Worm (Caenorhabditis elegans) whole organism, L2 larva: ENCODE measurements around the gene laat-1.

ENCODE experiments used
- F13H6.1 ChIP-seq: sonication (generic microtip); optimal IDR thresholded peaks from 2 replicates; lab custom pipeline; 2016; ENCODE audit warnings: missing genetic modification characterization, missing compliant biosample characterization
- ama-1 ChIP-seq: fragments of 150-350 bp; optimal IDR thresholded peaks from 2 replicates; lab custom pipeline; 2018; ENCODE audit warnings: inconsistent platforms
- blmp-1 ChIP-seq: sonication (generic microtip); optimal IDR thresholded peaks from 2 replicates; lab custom pipeline; 2017; ENCODE audit warnings: missing genetic modification characterization, mild to moderate bottlenecking, missing compliant biosample characterization, antibody characterized with exemption, moderate library complexity; ENCODE audit not compliant: insufficient read depth
- lin-39 ChIP-seq: fragments of 150-350 bp; optimal IDR thresholded peaks from 2 replicates; lab custom pipeline; 2014; ENCODE audit warnings: missing biosample characterization, missing genetic modification reagents, missing genetic modification characterization
- mdl-1 ChIP-seq, 2 experiments: fragments of 150-350 bp in 1 of 2; sonication (generic microtip) in 1 of 2; optimal IDR thresholded peaks; 2 replicates each; lab custom pipeline; 2017; ENCODE audit warnings: missing biosample characterization in 2 of 2, missing genetic modification characterization in 2 of 2
- nhr-237 ChIP-seq: fragments of 150-350 bp; optimal IDR thresholded peaks from 2 replicates; lab custom pipeline; 2014; ENCODE audit warnings: missing biosample characterization, missing genetic modification characterization
- nhr-77 ChIP-seq: fragments of 150-350 bp; optimal IDR thresholded peaks from 2 replicates; lab custom pipeline; 2014; ENCODE audit warnings: missing biosample characterization, missing genetic modification characterization
- zag-1 ChIP-seq: fragments of 150-350 bp; optimal IDR thresholded peaks from 2 replicates; lab custom pipeline; 2014; ENCODE audit warnings: missing biosample characterization, missing genetic modification characterization
- ztf-11 ChIP-seq: sonication (generic microtip); optimal IDR thresholded peaks from 2 replicates; lab custom pipeline; 2017; ENCODE audit warnings: missing biosample characterization, missing genetic modification characterization
- ztf-4 ChIP-seq: fragments of 150-350 bp; optimal IDR thresholded peaks from 2 replicates; lab custom pipeline; 2014; ENCODE audit warnings: missing biosample characterization, missing genetic modification characterization

- TF ChIP-seq nhr-237 (no peak), lin-39 (tag; lab: Kevin White, UChicago) (no peak), nhr-77 (tag; lab: Kevin White, UChicago) (no peak), F13H6.1 (tag; lab: Kevin White, UChicago) (no peak), ztf-4 (tag; lab: Kevin White, UChicago) (no peak), zag-1 (tag; lab: Kevin White, UChicago) (no peak), mdl-1 (tag; optimal IDR thresholded peaks at IDR 0.05; lab: Kevin White, UChicago) (no peak), blmp-1 (tag; lab: Kevin White, UChicago) (no peak), ztf-11 (no peak), ama-1 (lab: Kevin White, UChicago) (no peak)
Observed at ce11 chrII:278636-279035, 41.0 kb upstream of the laat-1 start, which contains the start of gene B0432.8.
